Fruit fly (Drosophila melanogaster) S2 (cell line): ENCODE results near the gene Syx7.

Experiments
- CG8478 ChIP-seq: fragments of >200 bp; optimal IDR thresholded peaks from 2 replicates; lab custom pipeline; 2018
- CTCF ChIP-seq, 2 experiments: fragments of >200 bp; optimal IDR thresholded peaks; 2 replicates each; lab custom pipeline; 2018

DNA sequence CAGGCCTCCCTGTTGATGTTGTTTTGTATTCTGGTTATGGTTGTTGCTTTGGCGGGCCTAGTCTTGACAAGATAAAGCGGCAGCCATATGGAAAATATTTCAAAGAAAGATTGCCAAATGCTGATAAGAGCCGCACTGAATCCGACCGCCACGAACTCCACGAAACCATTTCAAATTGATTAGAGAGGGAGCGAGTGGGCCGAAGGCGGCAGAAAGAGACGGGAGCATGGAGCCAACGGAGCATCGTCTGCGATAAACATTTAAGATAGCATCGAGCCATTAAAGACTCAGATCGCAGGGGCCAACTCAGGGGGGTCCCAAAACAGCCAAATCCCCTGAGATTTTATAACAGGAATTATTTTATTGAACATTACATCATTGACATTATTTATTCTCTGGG is 45.4 kb upstream of the Syx7 start:
- TF ChIP-seq CTCF (optimal IDR thresholded peaks at IDR 0.05; lab: Kevin White, UChicago) (no peak), CG8478 (lab: Kevin White, UChicago) (no peak)
